Worm (Caenorhabditis elegans) whole organism, mixed stage, embryonic: ENCODE measurements around the gene srg-38.

ENCODE experiments used
- lin-13 ChIP-seq: fragments of 150-350 bp; optimal IDR thresholded peaks from 2 replicates; lab custom pipeline; 2014; ENCODE audit warnings: missing biosample characterization, missing genetic modification characterization
- unc-62 ChIP-seq: fragments of 150-350 bp; optimal IDR thresholded peaks from 2 replicates; lab custom pipeline; 2014; ENCODE audit warnings: missing biosample characterization, missing genetic modification reagents, missing genetic modification characterization

DNA sequence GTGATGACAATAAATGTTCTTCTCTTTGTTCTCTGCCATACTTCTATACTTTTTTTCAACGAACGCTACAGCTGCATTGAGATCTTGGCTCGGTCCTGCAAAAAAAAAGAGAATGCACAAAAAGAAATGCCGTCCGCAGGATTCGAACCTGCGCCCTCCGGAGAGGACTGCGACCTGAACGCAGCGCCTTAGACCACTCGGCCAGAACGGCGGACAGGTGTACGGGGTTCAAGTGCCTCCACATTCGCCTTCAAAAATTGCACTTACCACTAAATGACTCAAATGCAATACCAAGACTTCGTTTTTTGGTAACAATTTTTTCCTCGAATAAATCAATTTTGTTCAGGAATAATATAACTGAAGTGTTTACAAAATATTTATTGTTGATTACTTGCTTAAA lies 19.2 kb upstream of the srg-38 start:
- TF ChIP-seq unc-62 (GFP tag; lab: Kevin White, UChicago) (no peak), lin-13 (tag; lab: Kevin White, UChicago) (no peak)
